Fruit fly (Drosophila melanogaster) whole organism, embryonic: Measurements from ENCODE around the gene mthl2.

ENCODE experiments used
- Atf-2 ChIP-seq: fragments of 200-800 bp; sonication (Bioruptor generic); optimal IDR thresholded peaks from 2 replicates; lab custom pipeline; 2016; ENCODE audit warnings: missing biosample characterization, missing genetic modification characterization
- Atf6 ChIP-seq: fragments of 200-800 bp; sonication (Bioruptor generic); IDR thresholded peaks from 2 replicates; pipeline ENCODE4 v1.3.6; 2022; ENCODE audit warnings: missing biosample characterization, missing genetic modification characterization
- BtbVII ChIP-seq: fragments of 200-800 bp; sonication (Bioruptor generic); optimal IDR thresholded peaks from 3 replicates; lab custom pipeline; 2017; ENCODE audit warnings: missing biosample characterization, mild to moderate bottlenecking, missing genetic modification characterization
- CG10267 ChIP-seq: fragments of 200-800 bp; sonication (Bioruptor generic); optimal IDR thresholded peaks from 2 replicates; lab custom pipeline; 2018; ENCODE audit warnings: missing biosample characterization, mild to moderate bottlenecking, missing genetic modification characterization, moderate library complexity
- CG11695 ChIP-seq: fragments of 200-800 bp; sonication (Bioruptor generic); IDR thresholded peaks from 3 replicates; pipeline ENCODE4 v1.3.6; 2022; ENCODE audit warnings: missing biosample characterization, missing genetic modification characterization
- CG12155 ChIP-seq: fragments of 200-800 bp; sonication (Bioruptor generic); optimal IDR thresholded peaks from 3 replicates; lab custom pipeline; 2016; ENCODE audit warnings: missing biosample characterization, missing genetic modification characterization
- CG1233 ChIP-seq: fragments of 200-800 bp; sonication (Bioruptor generic); optimal IDR thresholded peaks from 4 replicates; lab custom pipeline; 2018; ENCODE audit warnings: missing biosample characterization, mild to moderate bottlenecking, missing genetic modification characterization
- CG12659 ChIP-seq: fragments of 200-800 bp; sonication (Bioruptor generic); optimal IDR thresholded peaks from 3 replicates; lab custom pipeline; 2017; ENCODE audit warnings: mild to moderate bottlenecking, missing biosample characterization, missing genetic modification reagents, missing genetic modification characterization
- CG14860 ChIP-seq: fragments of 200-800 bp; sonication (Bioruptor generic); IDR thresholded peaks from 3 replicates; pipeline ENCODE4 v1.3.6; 2022; ENCODE audit warnings: missing biosample characterization, missing genetic modification characterization; ENCODE audit not compliant: partially characterized antibody
- CG15514 ChIP-seq: fragments of 200-800 bp; sonication (Bioruptor generic); optimal IDR thresholded peaks from 3 replicates; lab custom pipeline; 2017; ENCODE audit warnings: missing biosample characterization, missing genetic modification characterization, mild to moderate bottlenecking, moderate library complexity, missing genetic modification reagents
- CG17186 ChIP-seq: fragments of 200-800 bp; sonication (Bioruptor generic); optimal IDR thresholded peaks from 3 replicates; lab custom pipeline; 2017; ENCODE audit warnings: missing biosample characterization, missing genetic modification reagents, missing genetic modification characterization
- CG2116 ChIP-seq: fragments of 200-800 bp; sonication (Bioruptor generic); optimal IDR thresholded peaks from 3 replicates; lab custom pipeline; 2018; ENCODE audit warnings: missing biosample characterization, mild to moderate bottlenecking, missing genetic modification characterization
- CG34224 ChIP-seq: fragments of 200-800 bp; sonication (Bioruptor generic); IDR thresholded peaks from 3 replicates; pipeline ENCODE4 v1.3.6; 2022; ENCODE audit warnings: missing biosample characterization, missing genetic modification characterization; ENCODE audit not compliant: partially characterized antibody
- CG34422 ChIP-seq: fragments of 200-800 bp; sonication (Bioruptor generic); IDR thresholded peaks from 3 replicates; pipeline ENCODE4 v1.3.6; 2022; ENCODE audit warnings: missing biosample characterization, missing genetic modification characterization
- CG3847 ChIP-seq: fragments of 200-800 bp; sonication (Bioruptor generic); IDR thresholded peaks from 2 replicates; pipeline ENCODE4 v1.3.6; 2022; ENCODE audit warnings: missing biosample characterization, missing genetic modification characterization
- CG8290 ChIP-seq, 3 experiments: fragments of 200-800 bp; sonication (Bioruptor generic); optimal IDR thresholded peaks; 2 replicates each; lab custom pipeline; 2016 to 2019; ENCODE audit warnings: missing biosample characterization in 3 of 3, missing genetic modification characterization in 3 of 3, mild to moderate bottlenecking in 2 of 3, moderate library complexity in 1 of 3
- CTCF ChIP-seq: fragments of 200-800 bp; sonication (Bioruptor generic); optimal IDR thresholded peaks from 2 replicates; lab custom pipeline; 2017; ENCODE audit warnings: missing biosample characterization, mild to moderate bottlenecking, missing genetic modification characterization, moderate library complexity
- CkIIα-i1 ChIP-seq: fragments of 200-800 bp; sonication (Bioruptor generic); IDR thresholded peaks from 2 replicates; pipeline ENCODE4 v1.3.6; 2022; ENCODE audit warnings: missing biosample characterization, missing genetic modification characterization
- Deaf1 ChIP-seq: fragments of 200-800 bp; optimal IDR thresholded peaks from 3 replicates; lab custom pipeline; 2019; ENCODE audit warnings: missing biosample characterization, mild to moderate bottlenecking, missing genetic modification characterization, moderate library complexity
- Dll ChIP-seq: fragments of 200-800 bp; sonication (Bioruptor generic); IDR thresholded peaks from 4 replicates; pipeline ENCODE4 v1.3.6; 2022; ENCODE audit warnings: missing biosample characterization, missing genetic modification characterization; ENCODE audit not compliant: partially characterized antibody
- E2f2 ChIP-seq: fragments of 200-800 bp; sonication (Bioruptor generic); IDR thresholded peaks from 2 replicates; pipeline ENCODE4 v1.3.6; 2022; ENCODE audit warnings: missing biosample characterization, missing genetic modification characterization
- Ets65A ChIP-seq: fragments of 200-800 bp; sonication (Bioruptor generic); peaks from one replicate; lab custom pipeline; 2016; ENCODE audit warnings: missing biosample characterization, missing genetic modification characterization
- GATAe ChIP-seq: fragments of 200-800 bp; sonication (Bioruptor generic); conservative IDR thresholded peaks from 2 replicates; pipeline ENCODE4 v1.3.6; 2022; ENCODE audit warnings: missing biosample characterization, missing genetic modification characterization
- H2.0 ChIP-seq: fragments of 200-800 bp; sonication (Bioruptor generic); IDR thresholded peaks from 2 replicates; pipeline ENCODE4 v1.3.6; 2022; ENCODE audit warnings: missing biosample characterization, missing genetic modification characterization
- Hsf ChIP-seq: fragments of 200-800 bp; sonication (Bioruptor generic); optimal IDR thresholded peaks from 3 replicates; lab custom pipeline; 2016; ENCODE audit warnings: missing biosample characterization, missing genetic modification characterization
- Lim3 ChIP-seq: fragments of 200-800 bp; sonication (Bioruptor generic); IDR thresholded peaks from 2 replicates; pipeline ENCODE4 v1.3.6; 2022; ENCODE audit warnings: missing biosample characterization, missing genetic modification characterization
- Max ChIP-seq: fragments of 200-800 bp; sonication (Bioruptor generic); optimal IDR thresholded peaks from 2 replicates; lab custom pipeline; 2016; ENCODE audit warnings: missing biosample characterization, mild to moderate bottlenecking, missing genetic modification characterization
- Pdp1 ChIP-seq, 2 experiments: fragments of 200-800 bp; sonication (Bioruptor generic); optimal IDR thresholded peaks; 3 replicates each; lab custom pipeline; 2016; ENCODE audit warnings: missing biosample characterization in 2 of 2, missing genetic modification characterization in 2 of 2, mild to moderate bottlenecking in 1 of 2, moderate library complexity in 1 of 2
- Rfx ChIP-seq: fragments of 200-800 bp; sonication (Bioruptor generic); IDR thresholded peaks from 2 replicates; pipeline ENCODE4 v1.3.6; 2022; ENCODE audit warnings: missing biosample characterization, missing genetic modification characterization
- Xrp1 ChIP-seq: fragments of 200-800 bp; sonication (Bioruptor generic); IDR thresholded peaks from 2 replicates; pipeline ENCODE4 v1.3.6; 2022; ENCODE audit warnings: missing biosample characterization, missing genetic modification characterization
- caup ChIP-seq: fragments of 200-800 bp; sonication (Bioruptor generic); optimal IDR thresholded peaks from 3 replicates; lab custom pipeline; 2017; ENCODE audit warnings: missing biosample characterization, mild to moderate bottlenecking, missing genetic modification characterization, moderate library complexity; ENCODE audit not compliant: severe bottlenecking
- chinmo ChIP-seq: fragments of 200-800 bp; sonication (Bioruptor generic); IDR thresholded peaks from 4 replicates; pipeline ENCODE4 v1.3.6; 2022; ENCODE audit warnings: missing biosample characterization, missing genetic modification characterization; ENCODE audit not compliant: partially characterized antibody
- crp ChIP-seq, 2 experiments: fragments of 200-800 bp; sonication (Bioruptor generic); optimal IDR thresholded peaks; 2 replicates in 1 of 2; 3 replicates in 1 of 2; lab custom pipeline; 2017; ENCODE audit warnings: missing biosample characterization in 2 of 2, missing genetic modification characterization in 2 of 2, mild to moderate bottlenecking in 1 of 2, moderate library complexity in 1 of 2
- dpn ChIP-seq, 2 experiments: fragments of 200-800 bp; sonication (Bioruptor generic); optimal IDR thresholded peaks; 3 replicates each; lab custom pipeline; 2016; ENCODE audit warnings: missing biosample characterization in 2 of 2, missing genetic modification characterization in 2 of 2
- esg ChIP-seq: fragments of 200-800 bp; sonication (Bioruptor generic); conservative IDR thresholded peaks from 2 replicates; pipeline ENCODE4 v1.3.6; 2022; ENCODE audit warnings: missing biosample characterization, missing genetic modification characterization
- ewg ChIP-seq: fragments of 200-800 bp; sonication (Bioruptor generic); optimal IDR thresholded peaks from 3 replicates; lab custom pipeline; 2017; ENCODE audit warnings: mild to moderate bottlenecking, missing biosample characterization, missing genetic modification reagents, missing genetic modification characterization
- hkb ChIP-seq, 2 experiments: fragments of 200-800 bp in 1 of 2; fragments of >200 bp in 1 of 2; sonication (Bioruptor generic) in 1 of 2; IDR thresholded peaks in 1 of 2; optimal IDR thresholded peaks in 1 of 2; 2 replicates each; pipeline versions ENCODE4 v1.3.6 to Lab custom; 2017 to 2022; ENCODE audit warnings: missing biosample characterization in 1 of 2, missing genetic modification characterization in 1 of 2
- knrl ChIP-seq: fragments of 200-800 bp; sonication (Bioruptor generic); IDR thresholded peaks from 3 replicates; pipeline ENCODE4 v1.3.6; 2022; ENCODE audit warnings: missing biosample characterization, missing genetic modification characterization; ENCODE audit not compliant: partially characterized antibody
- nmo ChIP-seq: fragments of 200-800 bp; sonication (Bioruptor generic); optimal IDR thresholded peaks from 2 replicates; lab custom pipeline; 2018; ENCODE audit warnings: missing biosample characterization, mild to moderate bottlenecking, missing genetic modification characterization, moderate library complexity
- phol ChIP-seq: fragments of 200-800 bp; sonication (Bioruptor generic); optimal IDR thresholded peaks from 3 replicates; lab custom pipeline; 2018; ENCODE audit warnings: missing biosample characterization, mild to moderate bottlenecking, missing genetic modification characterization, moderate library complexity
- prd ChIP-seq, 3 experiments: fragments of >200 bp in 2 of 3; fragments of 200-800 bp in 1 of 3; sonication (Bioruptor generic) in 1 of 3; optimal IDR thresholded peaks in 2 of 3; IDR thresholded peaks in 1 of 3; 2 replicates in 2 of 3; 3 replicates in 1 of 3; pipeline versions ENCODE4 v1.3.6 to Lab custom; 2017 to 2022; ENCODE audit warnings: missing biosample characterization in 1 of 3, missing genetic modification characterization in 1 of 3
- pzg ChIP-seq: fragments of 200-800 bp; sonication (Bioruptor generic); optimal IDR thresholded peaks from 3 replicates; lab custom pipeline; 2018; ENCODE audit warnings: missing biosample characterization, mild to moderate bottlenecking, missing genetic modification characterization, moderate library complexity
- row ChIP-seq: fragments of 200-800 bp; sonication (Bioruptor generic); IDR thresholded peaks from 3 replicates; pipeline ENCODE4 v1.3.6; 2022; ENCODE audit warnings: missing biosample characterization, missing genetic modification characterization
- sima ChIP-seq: fragments of 200-800 bp; sonication (Bioruptor generic); optimal IDR thresholded peaks from 2 replicates; lab custom pipeline; 2016; ENCODE audit warnings: missing biosample characterization, missing genetic modification characterization
- tna ChIP-seq: fragments of 200-800 bp; sonication (Bioruptor generic); IDR thresholded peaks from 2 replicates; pipeline ENCODE4 v1.3.6; 2022; ENCODE audit warnings: missing biosample characterization, missing genetic modification characterization; ENCODE audit not compliant: partially characterized antibody
- twi ChIP-seq: fragments of 200-800 bp; optimal IDR thresholded peaks from 2 replicates; lab custom pipeline; 2019; ENCODE audit warnings: missing biosample characterization, mild to moderate bottlenecking, missing genetic modification characterization, moderate library complexity
- vfl ChIP-seq: fragments of 200-800 bp; sonication (Bioruptor generic); optimal IDR thresholded peaks from 2 replicates; lab custom pipeline; 2016; ENCODE audit warnings: missing biosample characterization, missing genetic modification characterization

Gene mthl2

DNA sequence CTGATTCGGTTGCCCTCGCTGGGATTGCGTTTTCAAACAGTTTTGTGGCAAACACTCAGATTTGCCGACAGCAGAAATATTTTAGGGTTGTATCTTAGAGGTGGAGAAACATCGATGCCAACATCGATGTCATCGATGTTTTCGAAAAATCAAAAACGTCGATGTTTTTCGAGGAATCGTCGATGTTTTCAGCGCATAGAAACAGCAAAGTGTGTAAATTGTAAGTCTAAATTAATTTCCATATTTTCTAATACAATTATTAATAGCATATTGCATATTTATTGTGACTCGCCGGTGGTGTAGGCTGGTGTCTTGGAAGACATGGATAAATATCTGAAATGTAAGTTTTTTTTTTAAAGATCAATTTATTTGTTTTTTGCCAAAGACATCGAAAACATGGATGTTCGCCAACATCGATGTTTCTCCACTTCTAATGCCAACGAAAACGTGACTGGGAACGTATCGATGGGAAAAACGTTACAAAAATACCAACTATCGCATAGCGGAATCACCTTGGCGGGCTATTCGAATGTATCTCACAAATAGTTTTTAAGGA, 652 bp upstream of the mthl2 start, which contains the start of gene TM9SF3 (continued):
- TF ChIP-seq caup (no peak), CG10267 (peak; percentile 24), Ets65A (peak; percentile 94), Xrp1 (GFP tag; lab: Robert Waterston, UW) (no peak), CkIIα-i1 (GFP tag; lab: Robert Waterston, UW) (0 out of 2 replicates have a peak, but pooled peaks have one; percentile 21), CG12155 (GFP tag; lab: Kevin White, UChicago) (peak; percentile 34), hkb (optimal IDR thresholded peaks at IDR 0.05; lab: Kevin White, UChicago) (peak; percentile 30), hkb (GFP tag; IDR thresholded peaks at IDR 0.05; lab: Robert Waterston, UW) (no peak), Lim3 (GFP tag; lab: Robert Waterston, UW) (no peak), BtbVII (no peak), tna (GFP tag; lab: Robert Waterston, UW) (peak; percentile 62), Rfx (GFP tag; lab: Robert Waterston, UW) (peak; percentile 41; the same call in 1 of the 2 replicates), E2f2 (GFP tag; lab: Robert Waterston, UW) (peak; percentile 92), H2.0 (GFP tag; lab: Robert Waterston, UW) (no peak), Atf6 (GFP tag; lab: Robert Waterston, UW) (0 out of 2 replicates have a peak, but pooled peaks have one; percentile 14), Dll (GFP tag; lab: Robert Waterston, UW) (peak; percentile 92), CG15514 (GFP tag; lab: Kevin White, UChicago) (peak; percentile 30), CG17186 (GFP tag; lab: Kevin White, UChicago) (peak; percentile 57), Pdp1 (GFP tag; optimal IDR thresholded peaks at IDR 0.05; lab: Kevin White, UChicago) (peak; percentile 1 to 23), CG34422 (peak; percentile 19; the same call in 1 of the 3 replicates), Atf-2 (GFP tag; lab: Kevin White, UChicago) (peak; percentile 11), GATAe (GFP tag; lab: Robert Waterston, UW) (no peak), twi (no peak), Hsf (GFP tag; lab: Kevin White, UChicago) (peak; percentile 56), CG2116 (peak; percentile 94), CG11695 (GFP tag; lab: Robert Waterston, UW) (no peak), Max (GFP tag; lab: Kevin White, UChicago) (peak; percentile 46), CG12659 (GFP tag; lab: Kevin White, UChicago) (peak; percentile 57), dpn (GFP tag; optimal IDR thresholded peaks at IDR 0.05; lab: Kevin White, UChicago) (peak; percentile 5 to 14), nmo (peak; percentile 60), chinmo (GFP tag; lab: Robert Waterston, UW) (0 out of 4 replicates have a peak, but pooled peaks have one; percentile 38), esg (GFP tag; lab: Robert Waterston, UW) (no peak), ewg (GFP tag; lab: Kevin White, UChicago) (no peak), CG14860 (GFP tag; lab: Robert Waterston, UW) (peak; percentile 85; the same call in 2 of the 3 replicates), sima (GFP tag; lab: Kevin White, UChicago) (no peak), knrl (GFP tag; lab: Robert Waterston, UW) (peak; percentile 89), CG3847 (0 out of 2 replicates have a peak, but pooled peaks have one; percentile 32), CG34224 (peak; percentile 84), Deaf1 (tag; lab: Kevin White, UChicago) (no peak), pzg (GFP tag; lab: Kevin White, UChicago) (peak; percentile 55), phol (tag; lab: Kevin White, UChicago) (peak; percentile 51), prd (optimal IDR thresholded peaks at IDR 0.05; lab: Kevin White, UChicago) (no peak), prd (GFP tag; IDR thresholded peaks at IDR 0.05; lab: Robert Waterston, UW) (0 out of 3 replicates have a peak, but pooled peaks have one; percentile 20), CG8290 (GFP tag; optimal IDR thresholded peaks at IDR 0.05; lab: Kevin White, UChicago) (peak; percentile 73), CG8290 (tag; optimal IDR thresholded peaks at IDR 0.05; lab: Kevin White, UChicago) (peak in 1 of 2 experiments; percentile 89), vfl (GFP tag; lab: Kevin White, UChicago) (peak; percentile 13), CTCF (GFP tag; lab: Kevin White, UChicago) (peak; percentile 13), row (GFP tag; lab: Robert Waterston, UW) (peak; percentile 78), CG1233 (GFP tag; lab: Kevin White, UChicago) (peak; percentile 4), crp (GFP tag; optimal IDR thresholded peaks at IDR 0.05; lab: Kevin White, UChicago) (peak in 1 of 2 experiments; percentile 4)
